Fruit fly (Drosophila melanogaster) whole organism, embryonic: ENCODE measurements around the gene Rab40.

ENCODE experiments used
- ATbp ChIP-seq: fragments of 200-800 bp; sonication (Bioruptor generic); optimal IDR thresholded peaks from 2 replicates; lab custom pipeline; 2017; ENCODE audit warnings: missing biosample characterization, mild to moderate bottlenecking, missing genetic modification characterization, missing genetic modification reagents
- Adf1 ChIP-seq: fragments of 200-800 bp; sonication (Bioruptor generic); IDR thresholded peaks from 2 replicates; pipeline ENCODE4 v1.3.6; 2022; ENCODE audit warnings: missing biosample characterization, missing genetic modification characterization
- Awh ChIP-seq: fragments of 200-800 bp; sonication (Bioruptor generic); IDR thresholded peaks from 2 replicates; pipeline ENCODE4, ENCODE4 v1.3.6; 2022; ENCODE audit warnings: missing biosample characterization, missing genetic modification characterization
- B-H1 ChIP-seq: fragments of 200-800 bp; sonication (Bioruptor generic); IDR thresholded peaks from 3 replicates; pipeline ENCODE4 v1.3.6; 2022; ENCODE audit warnings: missing biosample characterization, missing genetic modification characterization
- Blimp-1 ChIP-seq: fragments of 200-800 bp; sonication (Bioruptor generic); optimal IDR thresholded peaks from 3 replicates; lab custom pipeline; 2018; ENCODE audit warnings: missing biosample characterization, missing genetic modification characterization, mild to moderate bottlenecking, moderate library complexity, missing genetic modification reagents
- C15 ChIP-seq: fragments of 200-800 bp; sonication (Bioruptor generic); IDR thresholded peaks from 3 replicates; pipeline ENCODE4 v1.3.6; 2022; ENCODE audit warnings: missing biosample characterization, missing genetic modification characterization
- CG10147 ChIP-seq: fragments of 200-800 bp; sonication (Bioruptor generic); optimal IDR thresholded peaks from 2 replicates; lab custom pipeline; 2019; ENCODE audit warnings: missing biosample characterization, mild to moderate bottlenecking, missing genetic modification characterization, moderate library complexity
- CG10209 ChIP-seq: fragments of 200-800 bp; sonication (Bioruptor generic); optimal IDR thresholded peaks from 3 replicates; lab custom pipeline; 2017; ENCODE audit warnings: missing biosample characterization, mild to moderate bottlenecking, missing genetic modification characterization, missing genetic modification reagents
- CG11695 ChIP-seq: fragments of 200-800 bp; sonication (Bioruptor generic); IDR thresholded peaks from 3 replicates; pipeline ENCODE4 v1.3.6; 2022; ENCODE audit warnings: missing biosample characterization, missing genetic modification characterization
- CG12104 ChIP-seq: fragments of 200-800 bp; sonication (Bioruptor generic); optimal IDR thresholded peaks from 3 replicates; lab custom pipeline; 2016; ENCODE audit warnings: missing biosample characterization, missing genetic modification characterization
- CG13894 ChIP-seq: fragments of 200-800 bp; sonication (Bioruptor generic); optimal IDR thresholded peaks from 3 replicates; lab custom pipeline; 2018; ENCODE audit warnings: missing biosample characterization, mild to moderate bottlenecking, missing genetic modification characterization, moderate library complexity
- CG2120 ChIP-seq: fragments of 200-800 bp; sonication (Bioruptor generic); optimal IDR thresholded peaks from 3 replicates; lab custom pipeline; 2016; ENCODE audit warnings: missing biosample characterization, missing genetic modification characterization
- CG3163 ChIP-seq: fragments of 200-800 bp; sonication (Bioruptor generic); optimal IDR thresholded peaks from 3 replicates; lab custom pipeline; 2016; ENCODE audit warnings: missing biosample characterization, missing genetic modification characterization
- CG6654 ChIP-seq: fragments of 200-800 bp; sonication (Bioruptor generic); optimal IDR thresholded peaks from 2 replicates; lab custom pipeline; 2017; ENCODE audit warnings: missing biosample characterization, mild to moderate bottlenecking, missing genetic modification characterization
- CG6854 ChIP-seq: fragments of 200-800 bp; sonication (Bioruptor generic); optimal IDR thresholded peaks from 3 replicates; lab custom pipeline; 2017; ENCODE audit warnings: missing biosample characterization, mild to moderate bottlenecking, missing genetic modification characterization
- CG7786 ChIP-seq: fragments of 200-800 bp; sonication (Bioruptor generic); optimal IDR thresholded peaks from 2 replicates; lab custom pipeline; 2016; ENCODE audit warnings: missing biosample characterization, missing genetic modification characterization
- Dip3 ChIP-seq: fragments of 200-800 bp; sonication (Bioruptor generic); optimal IDR thresholded peaks from 3 replicates; lab custom pipeline; 2016; ENCODE audit warnings: missing biosample characterization, missing genetic modification characterization
- Fer2 ChIP-seq: fragments of 200-800 bp; sonication (Bioruptor generic); optimal IDR thresholded peaks from 2 replicates; lab custom pipeline; 2018; ENCODE audit warnings: missing biosample characterization, mild to moderate bottlenecking, missing genetic modification characterization, moderate library complexity
- Hr39 ChIP-seq: fragments of >200 bp; optimal IDR thresholded peaks from 2 replicates; lab custom pipeline; 2017
- Jarid2 ChIP-seq: fragments of 200-800 bp; sonication (Bioruptor generic); optimal IDR thresholded peaks from 3 replicates; lab custom pipeline; 2017; ENCODE audit warnings: mild to moderate bottlenecking, missing biosample characterization, missing genetic modification reagents, missing genetic modification characterization
- Lhr ChIP-seq: fragments of 200-800 bp; sonication (Bioruptor generic); optimal IDR thresholded peaks from 3 replicates; lab custom pipeline; 2017; ENCODE audit warnings: mild to moderate bottlenecking, missing biosample characterization, missing genetic modification reagents, missing genetic modification characterization
- Lpt ChIP-seq: fragments of >200 bp; optimal IDR thresholded peaks from 2 replicates; lab custom pipeline; 2018; ENCODE audit warnings: missing biosample characterization, missing genetic modification characterization
- Mad ChIP-seq: fragments of 200-800 bp; sonication (Bioruptor generic); optimal IDR thresholded peaks from 2 replicates; lab custom pipeline; 2016; ENCODE audit warnings: missing biosample characterization, missing genetic modification characterization
- Med ChIP-seq: fragments of 200-800 bp; sonication (Bioruptor generic); peaks from one replicate; lab custom pipeline; 2016; ENCODE audit warnings: missing biosample characterization, missing genetic modification characterization, mild to moderate bottlenecking, inconsistent platforms, moderate library complexity
- Myb ChIP-seq: fragments of 200-800 bp; sonication (Bioruptor generic); optimal IDR thresholded peaks from 2 replicates; lab custom pipeline; 2016; ENCODE audit warnings: missing biosample characterization, missing genetic modification characterization
- Optix ChIP-seq: fragments of 200-800 bp; sonication (Bioruptor generic); IDR thresholded peaks from 3 replicates; pipeline ENCODE4 v1.3.6; 2022; ENCODE audit warnings: missing biosample characterization, missing genetic modification characterization
- amos ChIP-seq: fragments of 200-800 bp; sonication (Bioruptor generic); IDR thresholded peaks from 2 replicates; pipeline ENCODE4 v1.3.6; 2022; ENCODE audit warnings: missing biosample characterization, missing genetic modification characterization; ENCODE audit not compliant: partially characterized antibody
- bigmax ChIP-seq: fragments of 200-800 bp; sonication (Bioruptor generic); optimal IDR thresholded peaks from 2 replicates; lab custom pipeline; 2018; ENCODE audit warnings: missing biosample characterization, mild to moderate bottlenecking, missing genetic modification characterization
- ci ChIP-seq: fragments of 200-800 bp; sonication (Bioruptor generic); IDR thresholded peaks from 3 replicates; pipeline ENCODE4 v1.3.6; 2022; ENCODE audit warnings: missing biosample characterization, missing genetic modification characterization
- cwo ChIP-seq: fragments of 200-800 bp; sonication (Bioruptor generic); optimal IDR thresholded peaks from 3 replicates; lab custom pipeline; 2017; ENCODE audit warnings: missing biosample characterization, missing genetic modification characterization, mild to moderate bottlenecking, moderate library complexity, missing genetic modification reagents
- exex ChIP-seq: fragments of 200-800 bp; sonication (Bioruptor generic); optimal IDR thresholded peaks from 4 replicates; lab custom pipeline; 2018; ENCODE audit warnings: missing biosample characterization, mild to moderate bottlenecking, missing genetic modification characterization, moderate library complexity
- fd3F ChIP-seq: fragments of 200-800 bp; sonication (Bioruptor generic); optimal IDR thresholded peaks from 2 replicates; lab custom pipeline; 2018; ENCODE audit warnings: missing biosample characterization, mild to moderate bottlenecking, missing genetic modification characterization, moderate library complexity
- gsb ChIP-seq: fragments of 200-800 bp; sonication (Bioruptor generic); IDR thresholded peaks from 2 replicates; pipeline ENCODE4 v1.3.6; 2022; ENCODE audit warnings: missing biosample characterization, missing genetic modification characterization
- gsb-n ChIP-seq: fragments of 200-800 bp; sonication (Bioruptor generic); optimal IDR thresholded peaks from 3 replicates; lab custom pipeline; 2018; ENCODE audit warnings: missing biosample characterization, mild to moderate bottlenecking, missing genetic modification characterization
- jing ChIP-seq: fragments of 200-800 bp; sonication (Bioruptor generic); optimal IDR thresholded peaks from 2 replicates; lab custom pipeline; 2018; ENCODE audit warnings: missing biosample characterization, mild to moderate bottlenecking, missing genetic modification characterization
- nmo ChIP-seq: fragments of 200-800 bp; sonication (Bioruptor generic); optimal IDR thresholded peaks from 2 replicates; lab custom pipeline; 2018; ENCODE audit warnings: missing biosample characterization, mild to moderate bottlenecking, missing genetic modification characterization, moderate library complexity
- oc ChIP-seq: fragments of 200-800 bp; sonication (Bioruptor generic); optimal IDR thresholded peaks from 2 replicates; lab custom pipeline; 2018; ENCODE audit warnings: missing biosample characterization, mild to moderate bottlenecking, missing genetic modification characterization, moderate library complexity
- otp ChIP-seq: fragments of 200-800 bp; sonication (Bioruptor generic); IDR thresholded peaks from 3 replicates; pipeline ENCODE4, ENCODE4 v1.3.6; 2022; ENCODE audit warnings: missing biosample characterization, missing genetic modification characterization
- p53 ChIP-seq: fragments of 200-800 bp; sonication (Bioruptor generic); optimal IDR thresholded peaks from 2 replicates; lab custom pipeline; 2016; ENCODE audit warnings: missing biosample characterization, missing genetic modification characterization
- peb ChIP-seq: fragments of 200-800 bp; sonication (Bioruptor generic); IDR thresholded peaks from 2 replicates; pipeline ENCODE4 v1.3.6; 2022; ENCODE audit warnings: missing biosample characterization, missing genetic modification characterization
- ssp ChIP-seq: fragments of 200-800 bp; sonication (Bioruptor generic); IDR thresholded peaks from 2 replicates; pipeline ENCODE4 v1.3.6; 2022; ENCODE audit warnings: missing biosample characterization, missing genetic modification characterization
- tin ChIP-seq: fragments of 200-800 bp; sonication (Bioruptor generic); optimal IDR thresholded peaks from 3 replicates; lab custom pipeline; 2016; ENCODE audit warnings: missing biosample characterization, missing genetic modification characterization
- toy ChIP-seq: fragments of 200-800 bp; sonication (Bioruptor generic); IDR thresholded peaks from 2 replicates; pipeline ENCODE4 v1.3.6; 2022; ENCODE audit warnings: missing biosample characterization, missing genetic modification characterization
- vvl ChIP-seq: fragments of 200-800 bp; sonication (Bioruptor generic); IDR thresholded peaks from 2 replicates; pipeline ENCODE4 v1.3.6; 2022; ENCODE audit warnings: missing biosample characterization, missing genetic modification characterization
- zfh2 ChIP-seq: fragments of 200-800 bp; sonication (Bioruptor generic); optimal IDR thresholded peaks from 2 replicates; lab custom pipeline; 2016; ENCODE audit warnings: missing biosample characterization, missing genetic modification characterization

Rab40 gene

dm6 chrX:12463560-12463959 lies 648 bp upstream of the Rab40 start:
- TF ChIP-seq Jarid2 (GFP tag; lab: Kevin White, UChicago) (peak; percentile 31), p53 (GFP tag; lab: Kevin White, UChicago) (peak; percentile 28), ci (GFP tag; lab: Robert Waterston, UW) (0 out of 3 replicates have a peak, but pooled peaks have one; percentile 7), otp (no peak), Med (GFP tag; lab: Kevin White, UChicago) (peak; percentile 8), Adf1 (GFP tag; lab: Robert Waterston, UW) (peak; percentile 91), gsb-n (no peak), Hr39 (lab: Kevin White, UChicago) (no peak), Lpt (GFP tag; lab: Kevin White, UChicago) (no peak), nmo (no peak), CG10147 (GFP tag; lab: Kevin White, UChicago) (no peak), fd3F (GFP tag; lab: Kevin White, UChicago) (no peak), Awh (GFP tag; lab: Robert Waterston, UW) (no peak)

dm6 chrX:12462216-12462615 lies 696 bp downstream of the Rab40 start:
- TF ChIP-seq CG11695 (GFP tag; lab: Robert Waterston, UW) (peak; percentile 66; the same call in 1 of the 3 replicates), CG2120 (no peak)

- TF ChIP-seq Optix (no peak), oc (tag; lab: Kevin White, UChicago) (peak; percentile 81), Awh (GFP tag; lab: Robert Waterston, UW) (peak; percentile 81), exex (tag; lab: Kevin White, UChicago) (no peak), CG13894 (tag; lab: Kevin White, UChicago) (no peak), Blimp-1 (GFP tag; lab: Kevin White, UChicago) (peak; percentile 13), vvl (GFP tag; lab: Robert Waterston, UW) (peak; percentile 17; the same call in 1 of the 2 replicates)
- TF ChIP-seq, all 482 proteins: peak for 4
These were observed 5.1 kb downstream of the Rab40 start, which contains the start of gene CG15731 for dm6 chrX:12457713-12458233. Gene CG15731, minus strand, starts transcription at chrX:12457763.

dm6 chrX:12455891-12456290 lies 7.0 kb downstream of the Rab40 start:
- TF ChIP-seq ATbp (no peak), tin (GFP tag; lab: Kevin White, UChicago) (no peak), CG13894 (tag; lab: Kevin White, UChicago) (no peak), peb (GFP tag; lab: Robert Waterston, UW) (no peak), cwo (GFP tag; lab: Kevin White, UChicago) (no peak), Lhr (GFP tag; lab: Kevin White, UChicago) (no peak), zfh2 (GFP tag; lab: Kevin White, UChicago) (no peak), Blimp-1 (GFP tag; lab: Kevin White, UChicago) (peak; percentile 99), CG6854 (GFP tag; lab: Kevin White, UChicago) (no peak), bigmax (no peak), C15 (GFP tag; lab: Robert Waterston, UW) (no peak), toy (GFP tag; lab: Robert Waterston, UW) (no peak), gsb (GFP tag; lab: Robert Waterston, UW) (no peak), Mad (GFP tag; lab: Kevin White, UChicago) (no peak), CG7786 (GFP tag; lab: Kevin White, UChicago) (no peak), Dip3 (GFP tag; lab: Kevin White, UChicago) (no peak), CG3163 (GFP tag; lab: Kevin White, UChicago) (no peak), B-H1 (GFP tag; lab: Robert Waterston, UW) (no peak), amos (GFP tag; lab: Robert Waterston, UW) (no peak), vvl (GFP tag; lab: Robert Waterston, UW) (peak; percentile 11; the same call in 1 of the 2 replicates), ssp (no peak), jing (GFP tag; lab: Kevin White, UChicago) (no peak), CG10209 (GFP tag; lab: Kevin White, UChicago) (no peak), Awh (GFP tag; lab: Robert Waterston, UW) (0 out of 2 replicates have a peak, but pooled peaks have one; percentile 10), Myb (no peak), Fer2 (tag; lab: Kevin White, UChicago) (no peak), CG12104 (GFP tag; lab: Kevin White, UChicago) (no peak), CG6654 (GFP tag; lab: Kevin White, UChicago) (no peak), oc (tag; lab: Kevin White, UChicago) (peak; percentile 57)
